Worm (Caenorhabditis elegans) whole organism, L4 larva: Measurements from ENCODE around the gene egl-21.

Experiments used
- D1046.2 ChIP-seq: fragments of 200-800 bp; sonication (Bioruptor generic); IDR thresholded peaks from 2 replicates; pipeline ENCODE4 v1.3.6; 2022; ENCODE audit warnings: missing genetic modification characterization, missing compliant biosample characterization
- F10B5.3 ChIP-seq: sonication (generic microtip); optimal IDR thresholded peaks from 2 replicates; lab custom pipeline; 2016; ENCODE audit warnings: mild to moderate bottlenecking, missing genetic modification characterization, missing compliant biosample characterization
- R02D3.7 ChIP-seq: fragments of 150-350 bp; sonication (generic microtip); optimal IDR thresholded peaks from 3 replicates; lab custom pipeline; 2014; ENCODE audit warnings: missing biosample characterization, missing genetic modification characterization
- T26A8.4 ChIP-seq: fragments of 200-800 bp; sonication (Bioruptor generic); IDR thresholded peaks from 2 replicates; pipeline ENCODE4 v1.3.6; 2022; ENCODE audit warnings: missing genetic modification characterization, missing compliant biosample characterization
- Y105C5A.15 ChIP-seq: fragments of 200-800 bp; sonication (Bioruptor generic); IDR thresholded peaks from 2 replicates; pipeline ENCODE4 v1.3.6; 2022; ENCODE audit warnings: missing genetic modification characterization, missing compliant biosample characterization
- aha-1 ChIP-seq: fragments of 150-350 bp; peaks from one replicate; lab custom pipeline; 2014; ENCODE audit warnings: missing biosample characterization, missing genetic modification characterization
- arid-1 ChIP-seq: fragments of 200-800 bp; sonication (Bioruptor generic); conservative IDR thresholded peaks from 2 replicates; pipeline ENCODE4 v1.3.6; 2022; ENCODE audit warnings: missing genetic modification reagents, missing genetic modification characterization, missing compliant biosample characterization
- ceh-20 ChIP-seq: fragments of 200-800 bp; sonication (Bioruptor generic); IDR thresholded peaks from 2 replicates; pipeline ENCODE4 v1.3.6; 2022; ENCODE audit warnings: missing genetic modification reagents, missing genetic modification characterization, missing compliant biosample characterization
- ceh-44 ChIP-seq: fragments of 200-800 bp; sonication (Bioruptor generic); IDR thresholded peaks from 2 replicates; pipeline ENCODE4 v1.3.6; 2022; ENCODE audit warnings: missing genetic modification reagents, missing genetic modification characterization, missing compliant biosample characterization
- ceh-82 ChIP-seq: sonication (generic microtip); optimal IDR thresholded peaks from 2 replicates; lab custom pipeline; 2017; ENCODE audit warnings: missing biosample characterization, missing genetic modification characterization
- cey-2 ChIP-seq: sonication (generic microtip); optimal IDR thresholded peaks from 3 replicates; lab custom pipeline; 2017; ENCODE audit warnings: missing genetic modification characterization, mild to moderate bottlenecking, missing compliant biosample characterization, antibody characterized with exemption, borderline replicate concordance; ENCODE audit not compliant: insufficient read depth
- daf-12 ChIP-seq: fragments of 150-350 bp; optimal IDR thresholded peaks from 2 replicates; lab custom pipeline; 2014; ENCODE audit warnings: missing biosample characterization, missing genetic modification reagents, missing genetic modification characterization
- daf-16 ChIP-seq, 3 experiments: sonication (generic microtip); optimal IDR thresholded peaks; 2 replicates each; lab custom pipeline; 2016 to 2017; ENCODE audit warnings: missing genetic modification characterization in 3 of 3, missing genetic modification reagents in 3 of 3, mild to moderate bottlenecking in 2 of 3, missing compliant biosample characterization in 2 of 3, missing biosample characterization in 1 of 3, moderate library complexity in 1 of 3
- daf-8 ChIP-seq: fragments of 200-800 bp; sonication (Bioruptor generic); IDR thresholded peaks from 2 replicates; pipeline ENCODE4 v1.3.6; 2022; ENCODE audit warnings: missing genetic modification characterization, missing compliant biosample characterization
- dmd-6 ChIP-seq: fragments of 200-800 bp; sonication (Bioruptor generic); IDR thresholded peaks from 2 replicates; pipeline ENCODE4 v1.3.6; 2022; ENCODE audit warnings: missing genetic modification reagents, missing genetic modification characterization, missing compliant biosample characterization
- dmd-8 ChIP-seq: fragments of 200-800 bp; sonication (Bioruptor generic); IDR thresholded peaks from 2 replicates; pipeline ENCODE4 v1.3.6; 2022; ENCODE audit warnings: missing genetic modification characterization, missing compliant biosample characterization
- dpl-1 ChIP-seq: fragments of 150-350 bp; optimal IDR thresholded peaks from 2 replicates; lab custom pipeline; 2014; ENCODE audit warnings: missing biosample characterization, missing genetic modification reagents, missing genetic modification characterization
- dve-1 ChIP-seq: sonication (generic microtip); optimal IDR thresholded peaks from 2 replicates; lab custom pipeline; 2017; ENCODE audit warnings: antibody characterized with exemption, mild to moderate bottlenecking, missing genetic modification characterization, missing compliant biosample characterization; ENCODE audit not compliant: insufficient read depth
- egl-43 ChIP-seq: fragments of 200-800 bp; sonication (Bioruptor generic); IDR thresholded peaks from 2 replicates; pipeline ENCODE4 v1.3.6; 2022; ENCODE audit warnings: missing genetic modification reagents, missing genetic modification characterization, missing compliant biosample characterization
- gei-8 ChIP-seq: fragments of 200-800 bp; sonication (Bioruptor generic); optimal IDR thresholded peaks from 2 replicates; lab custom pipeline; 2018; ENCODE audit warnings: mild to moderate bottlenecking, missing genetic modification characterization, missing compliant biosample characterization
- hlh-11 ChIP-seq: fragments of 200-800 bp; sonication (Bioruptor generic); optimal IDR thresholded peaks from 2 replicates; lab custom pipeline; 2018; ENCODE audit warnings: mild to moderate bottlenecking, missing genetic modification characterization, missing compliant biosample characterization
- hlh-30 ChIP-seq: sonication (generic microtip); optimal IDR thresholded peaks from 2 replicates; lab custom pipeline; 2017; ENCODE audit warnings: antibody characterized with exemption, mild to moderate bottlenecking, missing genetic modification characterization, missing compliant biosample characterization; ENCODE audit not compliant: insufficient read depth
- jun-1 ChIP-seq: fragments of 150-350 bp; optimal IDR thresholded peaks from 2 replicates; lab custom pipeline; 2014; ENCODE audit warnings: missing biosample characterization, missing genetic modification reagents, missing genetic modification characterization
- lin-1 ChIP-seq: fragments of 200-800 bp; sonication (Bioruptor generic); IDR thresholded peaks from 2 replicates; pipeline ENCODE4 v1.3.6; 2022; ENCODE audit warnings: missing genetic modification reagents, missing genetic modification characterization, missing compliant biosample characterization
- lir-3 ChIP-seq: sonication (generic microtip); optimal IDR thresholded peaks from 2 replicates; lab custom pipeline; 2016; ENCODE audit warnings: mild to moderate bottlenecking, missing genetic modification characterization, missing compliant biosample characterization
- mdt-29 ChIP-seq: fragments of 200-800 bp; sonication (Bioruptor generic); IDR thresholded peaks from 2 replicates; pipeline ENCODE4 v1.3.6; 2022; ENCODE audit warnings: missing genetic modification reagents, missing genetic modification characterization, missing compliant biosample characterization
- mxl-2 ChIP-seq: fragments of 200-800 bp; sonication (Bioruptor generic); conservative IDR thresholded peaks from 2 replicates; pipeline ENCODE4 v1.3.6; 2022; ENCODE audit warnings: missing genetic modification reagents, missing genetic modification characterization, missing compliant biosample characterization
- nhr-102 ChIP-seq: sonication (generic microtip); optimal IDR thresholded peaks from 2 replicates; lab custom pipeline; 2016; ENCODE audit warnings: mild to moderate bottlenecking, missing genetic modification characterization, moderate library complexity, missing compliant biosample characterization
- nhr-11 ChIP-seq: fragments of 150-350 bp; optimal IDR thresholded peaks from 2 replicates; lab custom pipeline; 2014; ENCODE audit warnings: missing biosample characterization, missing genetic modification characterization
- nhr-28 ChIP-seq: fragments of 150-350 bp; optimal IDR thresholded peaks from 2 replicates; lab custom pipeline; 2014; ENCODE audit warnings: missing biosample characterization, missing genetic modification characterization
- nhr-42 ChIP-seq: fragments of 200-800 bp; sonication (Bioruptor generic); IDR thresholded peaks from 2 replicates; pipeline ENCODE4 v1.3.6; 2022; ENCODE audit warnings: missing genetic modification characterization, missing compliant biosample characterization
- nhr-48 ChIP-seq: sonication (generic microtip); optimal IDR thresholded peaks from 2 replicates; lab custom pipeline; 2016; ENCODE audit warnings: mild to moderate bottlenecking, missing genetic modification characterization, missing compliant biosample characterization
- nhr-6 ChIP-seq: fragments of 150-350 bp; optimal IDR thresholded peaks from 2 replicates; lab custom pipeline; 2014; ENCODE audit warnings: missing biosample characterization, missing genetic modification characterization
- pha-4 ChIP-seq, 2 experiments: fragments of 150-350 bp in 1 of 2; fragments of 200-800 bp in 1 of 2; sonication (Bioruptor generic) in 1 of 2; IDR thresholded peaks in 1 of 2; optimal IDR thresholded peaks in 1 of 2; 2 replicates each; pipeline versions ENCODE4 v1.3.6 to Lab custom; 2014 to 2022; ENCODE audit warnings: missing genetic modification characterization in 2 of 2, missing genetic modification reagents in 2 of 2, missing biosample characterization in 1 of 2, missing compliant biosample characterization in 1 of 2
- php-3 ChIP-seq: fragments of 200-800 bp; sonication (Bioruptor generic); IDR thresholded peaks from 2 replicates; pipeline ENCODE4 v1.3.6; 2022; ENCODE audit warnings: missing genetic modification reagents, missing genetic modification characterization, missing compliant biosample characterization
- pqm-1 ChIP-seq: sonication (generic microtip); optimal IDR thresholded peaks from 2 replicates; lab custom pipeline; 2017; ENCODE audit warnings: missing biosample characterization, missing genetic modification characterization
- saeg-2 ChIP-seq: fragments of 200-800 bp; sonication (Bioruptor generic); IDR thresholded peaks from 2 replicates; pipeline ENCODE4 v1.3.6; 2022; ENCODE audit warnings: missing genetic modification reagents, missing genetic modification characterization, missing compliant biosample characterization
- tra-1 ChIP-seq: fragments of 200-800 bp; sonication (Bioruptor generic); IDR thresholded peaks from 2 replicates; pipeline ENCODE4 v1.3.6; 2022; ENCODE audit warnings: missing genetic modification reagents, missing genetic modification characterization, missing compliant biosample characterization
- unc-62 ChIP-seq, 3 experiments: fragments of 150-350 bp in 1 of 3; sonication (generic microtip); optimal IDR thresholded peaks in 2 of 3; peaks in 1 of 3; 1 replicate in 1 of 3; 2 replicates in 2 of 3; lab custom pipeline; 2014 to 2017; ENCODE audit warnings: missing biosample characterization in 3 of 3, missing genetic modification characterization in 3 of 3, missing genetic modification reagents in 3 of 3, missing genotype in 1 of 3
- zfp-3 ChIP-seq: fragments of 200-800 bp; sonication (Bioruptor generic); conservative IDR thresholded peaks from 2 replicates; pipeline ENCODE4 v1.3.6; 2022; ENCODE audit warnings: missing genetic modification reagents, missing genetic modification characterization, missing compliant biosample characterization
- zip-2 ChIP-seq: fragments of 150-350 bp; optimal IDR thresholded peaks from 2 replicates; lab custom pipeline; 2014; ENCODE audit warnings: missing biosample characterization, missing genetic modification characterization
- ztf-11 ChIP-seq: fragments of 150-350 bp; optimal IDR thresholded peaks from 2 replicates; lab custom pipeline; 2014; ENCODE audit warnings: missing biosample characterization, missing genetic modification characterization

The egl-21 gene

DNA sequence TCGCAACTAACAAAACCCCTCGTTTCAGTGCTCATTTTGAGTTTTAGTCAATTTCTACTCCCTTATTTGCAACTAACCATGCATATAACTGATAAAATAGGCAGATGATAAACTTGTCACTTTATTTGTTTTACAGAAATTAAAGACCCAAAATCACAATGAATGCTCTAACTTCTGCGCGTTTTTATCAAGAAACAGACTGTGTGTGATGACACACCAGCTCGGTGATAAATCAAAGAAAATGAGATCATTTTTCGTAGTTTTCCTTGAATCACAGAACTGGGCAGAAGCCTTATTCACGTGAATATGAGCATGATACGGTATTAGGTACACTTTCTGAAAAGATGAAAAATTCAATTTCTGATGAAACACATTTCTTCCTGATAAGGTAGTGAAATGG is 18.5 kb downstream of the egl-21 start:
- peak; percentile 84 for TF ChIP-seq lin-1 (GFP tag; lab: Robert Waterston, UW)
- TF ChIP-seq ceh-20 (GFP tag; lab: Robert Waterston, UW) = peak; percentile 76
- TF ChIP-seq nhr-28 (tag; lab: Kevin White, UChicago) = peak; percentile 77
- TF ChIP-seq saeg-2 (GFP tag; lab: Robert Waterston, UW) = peak; percentile 77; the same call in 1 of the 2 replicates
- TF ChIP-seq nhr-48 (tag; lab: Kevin White, UChicago) = peak; percentile 80
- peak in 1 of 2 experiments; percentile 81 for TF ChIP-seq unc-62 (GFP tag; optimal IDR thresholded peaks at IDR 0.05 in 1 of 2; lab: Kevin White, UChicago)
- TF ChIP-seq unc-62 (tag; optimal IDR thresholded peaks at IDR 0.05; lab: Kevin White, UChicago) = no peak
- TF ChIP-seq ceh-44 (GFP tag; lab: Robert Waterston, UW) = no peak
- TF ChIP-seq R02D3.7 (tag; lab: Kevin White, UChicago) = no peak
- no peak for TF ChIP-seq arid-1 (GFP tag; lab: Robert Waterston, UW)
- TF ChIP-seq dmd-6 = peak; percentile 98
- TF ChIP-seq daf-12 (tag; lab: Kevin White, UChicago) = no peak
- TF ChIP-seq mxl-2 (GFP tag; lab: Robert Waterston, UW) = peak; percentile 89
- TF ChIP-seq daf-16 (GFP tag; optimal IDR thresholded peaks at IDR 0.05; lab: Kevin White, UChicago) = peak in 1 of 2 experiments; percentile 71
- peak; percentile 82 for TF ChIP-seq daf-16 (tag; optimal IDR thresholded peaks at IDR 0.05; lab: Kevin White, UChicago)
- TF ChIP-seq pqm-1 (tag; lab: Kevin White, UChicago) = peak; percentile 84
- peak; percentile 83 for TF ChIP-seq dve-1 (tag; lab: Kevin White, UChicago)
- no peak for TF ChIP-seq lir-3 (tag; lab: Kevin White, UChicago)
- TF ChIP-seq gei-8 (GFP tag; lab: Kevin White, UChicago) = no peak
- TF ChIP-seq hlh-11 (tag; lab: Kevin White, UChicago) = peak; percentile 91
- TF ChIP-seq jun-1 (tag; lab: Kevin White, UChicago) = no peak
- TF ChIP-seq nhr-42 = 0 out of 2 replicates have a peak, but pooled peaks have one; percentile 29
- TF ChIP-seq php-3 (GFP tag; lab: Robert Waterston, UW) = peak; percentile 96
- TF ChIP-seq dmd-8 = no peak
- peak; percentile 55 for TF ChIP-seq hlh-30 (tag; lab: Kevin White, UChicago)
- peak; percentile 71 for TF ChIP-seq nhr-102 (tag; lab: Kevin White, UChicago)
- peak; percentile 87 for TF ChIP-seq tra-1
- 0 out of 2 replicates have a peak, but pooled peaks have one; percentile 14 for TF ChIP-seq T26A8.4 (GFP tag; lab: Robert Waterston, UW)
- TF ChIP-seq, all 104 proteins: peak for 18

DNA sequence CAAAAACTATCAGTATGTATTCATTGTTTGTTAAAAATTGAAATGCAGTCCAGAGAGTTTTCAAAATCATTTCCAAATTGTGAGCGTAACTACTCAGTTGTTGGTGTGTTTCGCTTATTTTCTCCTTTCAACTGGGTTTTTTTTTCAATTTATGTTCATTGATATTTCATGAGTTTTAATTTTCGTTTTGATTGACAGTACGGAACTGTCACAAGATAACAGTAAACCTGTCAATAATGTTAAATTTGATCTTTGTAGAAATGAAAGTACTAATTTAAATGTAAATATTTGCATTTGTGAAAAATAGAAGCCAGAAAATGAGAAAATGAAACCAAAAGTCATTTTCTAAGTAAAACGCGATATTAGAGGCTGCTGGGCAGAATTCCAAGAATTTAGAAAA is 19.0 kb downstream of the egl-21 start:
- TF ChIP-seq cey-2 (tag; lab: Kevin White, UChicago) = no peak
- no peak for TF ChIP-seq zip-2 (tag; lab: Kevin White, UChicago)
- no peak for TF ChIP-seq zfp-3 (GFP tag; lab: Robert Waterston, UW)
- no peak for TF ChIP-seq egl-43 (GFP tag; lab: Robert Waterston, UW)
- TF ChIP-seq Y105C5A.15 (GFP tag; lab: Robert Waterston, UW) = no peak
- peak; percentile 3 for TF ChIP-seq nhr-28 (tag; lab: Kevin White, UChicago)
- TF ChIP-seq dpl-1 (GFP tag; lab: Kevin White, UChicago) = no peak
- TF ChIP-seq F10B5.3 (tag; lab: Kevin White, UChicago) = no peak
- TF ChIP-seq daf-8 = no peak
- TF ChIP-seq ztf-11 (tag; lab: Kevin White, UChicago) = no peak
- TF ChIP-seq nhr-6 (tag; lab: Kevin White, UChicago) = no peak
- peak; percentile 82 for TF ChIP-seq dmd-6
- TF ChIP-seq nhr-11 (tag; lab: Kevin White, UChicago) = no peak
- TF ChIP-seq lin-1 (GFP tag; lab: Robert Waterston, UW) = no peak
- TF ChIP-seq daf-16 (GFP tag; optimal IDR thresholded peaks at IDR 0.05; lab: Kevin White, UChicago) = no peak
- TF ChIP-seq daf-16 (tag; optimal IDR thresholded peaks at IDR 0.05; lab: Kevin White, UChicago) = peak; percentile 69
- no peak for TF ChIP-seq D1046.2 (GFP tag; lab: Robert Waterston, UW)
- TF ChIP-seq pha-4 (GFP tag; IDR thresholded peaks at IDR 0.05; lab: Robert Waterston, UW) = no peak
- no peak for TF ChIP-seq pha-4 (tag; optimal IDR thresholded peaks at IDR 0.05; lab: Kevin White, UChicago)
- no peak for TF ChIP-seq mdt-29
- peak; percentile 44 for TF ChIP-seq aha-1 (tag; lab: Kevin White, UChicago)
- TF ChIP-seq ceh-82 (tag; lab: Kevin White, UChicago) = no peak
